Fruit fly (Drosophila melanogaster) Kc167 (cell line): Measurements from ENCODE around the gene Ctr1B.

Source experiments
- Myc ChIP-seq: fragments of >200 bp; optimal IDR thresholded peaks from 2 replicates; lab custom pipeline; 2017; ENCODE audit warnings: missing external identifiers
- Sin3A ChIP-seq: fragments of >200 bp; optimal IDR thresholded peaks from 2 replicates; lab custom pipeline; 2018; ENCODE audit warnings: missing external identifiers
- h ChIP-seq: fragments of >200 bp; optimal IDR thresholded peaks from 3 replicates; lab custom pipeline; 2018; ENCODE audit warnings: missing external identifiers
- psq ChIP-seq: fragments of >200 bp; optimal IDR thresholded peaks from 2 replicates; lab custom pipeline; 2017; ENCODE audit warnings: missing external identifiers
- ttk ChIP-seq: sonication (Bioruptor generic); optimal IDR thresholded peaks from 2 replicates; lab custom pipeline; 2017; ENCODE audit warnings: missing external identifiers

dm6 chr3R:8275031-8275430, 42.4 kb upstream of the Ctr1B start:
- no peak for TF ChIP-seq Myc (lab: Kevin White, UChicago)
- no peak for TF ChIP-seq psq (lab: Kevin White, UChicago)
- TF ChIP-seq ttk (lab: Kevin White, UChicago) = no peak
- TF ChIP-seq h = no peak
- TF ChIP-seq Sin3A (lab: Kevin White, UChicago) = no peak
